Fruit fly (Drosophila melanogaster): ENCODE results near the gene Adhr.

DNA sequence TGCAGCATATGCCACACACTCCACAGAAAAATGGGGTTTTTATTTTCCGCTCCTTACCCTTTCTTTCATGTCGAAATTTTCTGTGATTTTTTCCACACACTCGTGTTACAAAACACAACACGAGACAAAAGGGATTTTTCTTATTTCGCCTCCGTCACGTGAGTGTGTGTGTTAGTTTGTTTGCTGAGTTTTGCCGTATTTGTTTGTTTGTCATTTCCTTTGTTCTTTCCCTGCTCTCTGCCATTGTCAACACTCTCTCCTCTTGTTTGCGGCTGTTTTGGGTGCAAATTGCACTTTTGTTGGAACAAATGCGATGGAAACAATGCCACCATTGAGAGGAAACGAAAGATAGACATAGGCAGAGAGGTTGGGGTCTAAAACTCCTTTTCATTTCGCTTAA lies 35.9 kb upstream of the Adhr start:
- TF ChIP-seq CTCF (optimal IDR thresholded peaks at IDR 0.05) (no peak), CG8478 (optimal IDR thresholded peaks at IDR 0.05) (no peak)

Measured in S2 (cell line).